Fruit fly (Drosophila melanogaster) whole organism, embryonic: ENCODE measurements around the gene fry.

Experiments used
- Blimp-1 ChIP-seq: fragments of 200-800 bp; sonication (Bioruptor generic); optimal IDR thresholded peaks from 3 replicates; lab custom pipeline; 2018; ENCODE audit warnings: missing biosample characterization, missing genetic modification characterization, mild to moderate bottlenecking, moderate library complexity, missing genetic modification reagents
- BtbVII ChIP-seq: fragments of 200-800 bp; sonication (Bioruptor generic); optimal IDR thresholded peaks from 3 replicates; lab custom pipeline; 2017; ENCODE audit warnings: missing biosample characterization, mild to moderate bottlenecking, missing genetic modification characterization
- CG10274 ChIP-seq: fragments of 200-800 bp; sonication (Bioruptor generic); optimal IDR thresholded peaks from 3 replicates; lab custom pipeline; 2017; ENCODE audit warnings: missing biosample characterization, mild to moderate bottlenecking, missing genetic modification characterization
- CG10462 ChIP-seq: fragments of 200-800 bp; sonication (Bioruptor generic); optimal IDR thresholded peaks from 2 replicates; lab custom pipeline; 2016; ENCODE audit warnings: missing biosample characterization, missing genetic modification characterization
- CG10979 ChIP-seq: fragments of 200-800 bp; sonication (Bioruptor generic); optimal IDR thresholded peaks from 2 replicates; lab custom pipeline; 2018; ENCODE audit warnings: missing biosample characterization, mild to moderate bottlenecking, missing genetic modification characterization, moderate library complexity
- CG11560 ChIP-seq: fragments of 200-800 bp; sonication (Bioruptor generic); IDR thresholded peaks from 3 replicates; pipeline ENCODE4 v1.3.6; 2022; ENCODE audit warnings: missing biosample characterization, missing genetic modification characterization
- CG11696 ChIP-seq: fragments of 200-800 bp; sonication (Bioruptor generic); IDR thresholded peaks from 2 replicates; pipeline ENCODE4 v1.3.6; 2022; ENCODE audit warnings: missing biosample characterization, missing genetic modification characterization
- CG13287 ChIP-seq: fragments of 200-800 bp; sonication (Bioruptor generic); IDR thresholded peaks from 2 replicates; pipeline ENCODE4 v1.3.6; 2022; ENCODE audit warnings: missing biosample characterization, missing genetic modification characterization; ENCODE audit not compliant: partially characterized antibody
- CG13424 ChIP-seq: fragments of 200-800 bp; sonication (Bioruptor generic); optimal IDR thresholded peaks from 2 replicates; lab custom pipeline; 2019; ENCODE audit warnings: missing biosample characterization, mild to moderate bottlenecking, missing genetic modification characterization, moderate library complexity
- CG15479 ChIP-seq: fragments of 200-800 bp; sonication (Bioruptor generic); optimal IDR thresholded peaks from 3 replicates; lab custom pipeline; 2019; ENCODE audit warnings: missing biosample characterization, mild to moderate bottlenecking, missing genetic modification characterization, moderate library complexity
- CG18262 ChIP-seq: fragments of 200-800 bp; optimal IDR thresholded peaks from 3 replicates; lab custom pipeline; 2019; ENCODE audit warnings: missing biosample characterization, mild to moderate bottlenecking, missing genetic modification characterization, moderate library complexity
- CG18619 ChIP-seq: fragments of 200-800 bp; sonication (Bioruptor generic); optimal IDR thresholded peaks from 3 replicates; lab custom pipeline; 2017; ENCODE audit warnings: missing biosample characterization, mild to moderate bottlenecking, missing genetic modification characterization
- CG2120 ChIP-seq: fragments of 200-800 bp; sonication (Bioruptor generic); optimal IDR thresholded peaks from 3 replicates; lab custom pipeline; 2016; ENCODE audit warnings: missing biosample characterization, missing genetic modification characterization
- CG3065 ChIP-seq: fragments of 200-800 bp; sonication (Bioruptor generic); optimal IDR thresholded peaks from 2 replicates; lab custom pipeline; 2016; ENCODE audit warnings: missing biosample characterization, missing genetic modification characterization
- CG31441 ChIP-seq: fragments of 200-800 bp; sonication (Bioruptor generic); IDR thresholded peaks from 2 replicates; pipeline ENCODE4 v1.3.6; 2022; ENCODE audit warnings: missing biosample characterization, missing genetic modification characterization
- CG3281 ChIP-seq: fragments of 200-800 bp; sonication (Bioruptor generic); optimal IDR thresholded peaks from 3 replicates; lab custom pipeline; 2017; ENCODE audit warnings: missing biosample characterization, mild to moderate bottlenecking, missing genetic modification characterization
- CG34224 ChIP-seq: fragments of 200-800 bp; sonication (Bioruptor generic); IDR thresholded peaks from 3 replicates; pipeline ENCODE4 v1.3.6; 2022; ENCODE audit warnings: missing biosample characterization, missing genetic modification characterization; ENCODE audit not compliant: partially characterized antibody
- CG3995 ChIP-seq: fragments of 200-800 bp; sonication (Bioruptor generic); optimal IDR thresholded peaks from 3 replicates; lab custom pipeline; 2016; ENCODE audit warnings: missing biosample characterization, missing genetic modification characterization
- CG4424 ChIP-seq: fragments of 200-800 bp; sonication (Bioruptor generic); optimal IDR thresholded peaks from 3 replicates; lab custom pipeline; 2016; ENCODE audit warnings: missing biosample characterization, missing genetic modification characterization
- CG4730 ChIP-seq: fragments of 200-800 bp; sonication (Bioruptor generic); IDR thresholded peaks from 2 replicates; pipeline ENCODE4 v1.3.6; 2022; ENCODE audit warnings: missing biosample characterization, missing genetic modification characterization
- CG6791 ChIP-seq: fragments of 200-800 bp; sonication (Bioruptor generic); IDR thresholded peaks from 3 replicates; pipeline ENCODE4 v1.3.6; 2022; ENCODE audit warnings: missing biosample characterization, missing genetic modification characterization; ENCODE audit not compliant: partially characterized antibody
- CG7556 ChIP-seq: fragments of 200-800 bp; sonication (Bioruptor generic); optimal IDR thresholded peaks from 2 replicates; lab custom pipeline; 2017; ENCODE audit warnings: missing biosample characterization, mild to moderate bottlenecking, missing genetic modification characterization
- CG8765 ChIP-seq: fragments of 200-800 bp; sonication (Bioruptor generic); IDR thresholded peaks from 2 replicates; pipeline ENCODE4 v1.3.6; 2022; ENCODE audit warnings: missing biosample characterization, missing genetic modification characterization
- CG9932 ChIP-seq: fragments of 200-800 bp; sonication (Bioruptor generic); IDR thresholded peaks from 2 replicates; pipeline ENCODE4 v1.3.6; 2022; ENCODE audit warnings: missing biosample characterization, missing genetic modification characterization
- Dref ChIP-seq: fragments of 200-800 bp; sonication (Bioruptor generic); IDR thresholded peaks from 2 replicates; pipeline ENCODE4 v1.3.6; 2022; ENCODE audit warnings: missing biosample characterization, missing genetic modification characterization
- HHEX ChIP-seq: fragments of 200-800 bp; sonication (Bioruptor generic); optimal IDR thresholded peaks from 3 replicates; lab custom pipeline; 2017; ENCODE audit warnings: missing biosample characterization, mild to moderate bottlenecking, missing genetic modification characterization, missing genetic modification reagents
- HLH4C ChIP-seq: fragments of 200-800 bp; sonication (Bioruptor generic); IDR thresholded peaks from 3 replicates; pipeline ENCODE4 v1.3.6; 2022; ENCODE audit warnings: missing biosample characterization, missing genetic modification characterization; ENCODE audit not compliant: partially characterized antibody
- HmgZ ChIP-seq: fragments of 200-800 bp; sonication (Bioruptor generic); optimal IDR thresholded peaks from 2 replicates; lab custom pipeline; 2018; ENCODE audit warnings: missing biosample characterization, mild to moderate bottlenecking, missing genetic modification characterization
- Hsf ChIP-seq: fragments of 200-800 bp; sonication (Bioruptor generic); optimal IDR thresholded peaks from 3 replicates; lab custom pipeline; 2016; ENCODE audit warnings: missing biosample characterization, missing genetic modification characterization
- MESR4 ChIP-seq: fragments of 200-800 bp; sonication (Bioruptor generic); optimal IDR thresholded peaks from 2 replicates; lab custom pipeline; 2018; ENCODE audit warnings: missing biosample characterization, mild to moderate bottlenecking, missing genetic modification characterization, moderate library complexity
- Opbp ChIP-seq: fragments of 200-800 bp; sonication (Bioruptor generic); IDR thresholded peaks from 3 replicates; pipeline ENCODE4 v1.3.6; 2022; ENCODE audit warnings: missing biosample characterization, missing genetic modification characterization; ENCODE audit not compliant: partially characterized antibody
- Optix ChIP-seq: fragments of 200-800 bp; sonication (Bioruptor generic); IDR thresholded peaks from 3 replicates; pipeline ENCODE4 v1.3.6; 2022; ENCODE audit warnings: missing biosample characterization, missing genetic modification characterization
- Scr ChIP-seq: fragments of 200-800 bp; sonication (Bioruptor generic); IDR thresholded peaks from 2 replicates; pipeline ENCODE4 v1.3.6; 2022; ENCODE audit warnings: missing biosample characterization, missing genetic modification characterization; ENCODE audit not compliant: partially characterized antibody
- Six4 ChIP-seq: fragments of 200-800 bp; sonication (Bioruptor generic); optimal IDR thresholded peaks from 2 replicates; lab custom pipeline; 2016; ENCODE audit warnings: missing biosample characterization, missing genetic modification characterization
- Sry-δ ChIP-seq: fragments of 200-800 bp; sonication (Bioruptor generic); optimal IDR thresholded peaks from 2 replicates; lab custom pipeline; 2016; ENCODE audit warnings: missing biosample characterization, missing genetic modification characterization
- Usf ChIP-seq: fragments of 200-800 bp; sonication (Bioruptor generic); optimal IDR thresholded peaks from 2 replicates; lab custom pipeline; 2017; ENCODE audit warnings: missing genotype, missing biosample characterization, missing genetic modification characterization
- abd-A ChIP-seq: fragments of 200-800 bp; sonication (Bioruptor generic); optimal IDR thresholded peaks from 3 replicates; lab custom pipeline; 2019; ENCODE audit warnings: missing biosample characterization, mild to moderate bottlenecking, missing genetic modification characterization, moderate library complexity
- ac ChIP-seq: fragments of 200-800 bp; sonication (Bioruptor generic); optimal IDR thresholded peaks from 3 replicates; lab custom pipeline; 2017; ENCODE audit warnings: missing biosample characterization, mild to moderate bottlenecking, missing genetic modification characterization
- ato ChIP-seq: fragments of 200-800 bp; sonication (Bioruptor generic); IDR thresholded peaks from 2 replicates; pipeline ENCODE4 v1.3.6; 2022; ENCODE audit warnings: missing biosample characterization, missing genetic modification characterization; ENCODE audit not compliant: partially characterized antibody
- dpn ChIP-seq, 2 experiments: fragments of 200-800 bp; sonication (Bioruptor generic); optimal IDR thresholded peaks; 3 replicates each; lab custom pipeline; 2016; ENCODE audit warnings: missing biosample characterization in 2 of 2, missing genetic modification characterization in 2 of 2
- esg ChIP-seq: fragments of 200-800 bp; sonication (Bioruptor generic); conservative IDR thresholded peaks from 2 replicates; pipeline ENCODE4 v1.3.6; 2022; ENCODE audit warnings: missing biosample characterization, missing genetic modification characterization
- gro ChIP-seq: fragments of 200-800 bp; sonication (Bioruptor generic); optimal IDR thresholded peaks from 2 replicates; lab custom pipeline; 2016; ENCODE audit warnings: missing biosample characterization, missing genetic modification characterization
- gsb ChIP-seq: fragments of 200-800 bp; sonication (Bioruptor generic); IDR thresholded peaks from 2 replicates; pipeline ENCODE4 v1.3.6; 2022; ENCODE audit warnings: missing biosample characterization, missing genetic modification characterization
- insv ChIP-seq, 2 experiments: fragments of 200-800 bp; sonication (Bioruptor generic); optimal IDR thresholded peaks; 3 replicates each; lab custom pipeline; 2016 to 2018; ENCODE audit warnings: missing biosample characterization in 2 of 2, missing genetic modification characterization in 2 of 2
- lilli ChIP-seq: fragments of 200-800 bp; sonication (Bioruptor generic); optimal IDR thresholded peaks from 3 replicates; lab custom pipeline; 2016; ENCODE audit warnings: missing biosample characterization, missing genetic modification characterization
- odd ChIP-seq: fragments of 200-800 bp; sonication (Bioruptor generic); optimal IDR thresholded peaks from 2 replicates; lab custom pipeline; 2017; ENCODE audit warnings: missing biosample characterization, mild to moderate bottlenecking, missing genetic modification characterization
- peb ChIP-seq: fragments of 200-800 bp; sonication (Bioruptor generic); IDR thresholded peaks from 2 replicates; pipeline ENCODE4 v1.3.6; 2022; ENCODE audit warnings: missing biosample characterization, missing genetic modification characterization
- pum ChIP-seq: fragments of 200-800 bp; sonication (Bioruptor generic); optimal IDR thresholded peaks from 2 replicates; lab custom pipeline; 2016; ENCODE audit warnings: missing biosample characterization, missing genetic modification characterization
- pzg ChIP-seq: fragments of 200-800 bp; sonication (Bioruptor generic); optimal IDR thresholded peaks from 3 replicates; lab custom pipeline; 2018; ENCODE audit warnings: missing biosample characterization, mild to moderate bottlenecking, missing genetic modification characterization, moderate library complexity
- sens ChIP-seq: fragments of 200-800 bp; sonication (Bioruptor generic); peaks from one replicate; lab custom pipeline; 2016; ENCODE audit warnings: missing biosample characterization, missing genetic modification characterization
- seq ChIP-seq: fragments of 200-800 bp; sonication (Bioruptor generic); IDR thresholded peaks from 2 replicates; pipeline ENCODE4 v1.3.6; 2022; ENCODE audit warnings: missing biosample characterization, missing genetic modification characterization
- sna ChIP-seq: fragments of 200-800 bp; sonication (Bioruptor generic); IDR thresholded peaks from 2 replicates; pipeline ENCODE4 v1.3.6; 2022; ENCODE audit warnings: missing biosample characterization, missing genetic modification characterization; ENCODE audit not compliant: partially characterized antibody
- wdn ChIP-seq: fragments of 200-800 bp; sonication (Bioruptor generic); IDR thresholded peaks from 2 replicates; pipeline ENCODE4 v1.3.6; 2022; ENCODE audit warnings: missing biosample characterization, missing genetic modification characterization

Gene fry

DNA sequence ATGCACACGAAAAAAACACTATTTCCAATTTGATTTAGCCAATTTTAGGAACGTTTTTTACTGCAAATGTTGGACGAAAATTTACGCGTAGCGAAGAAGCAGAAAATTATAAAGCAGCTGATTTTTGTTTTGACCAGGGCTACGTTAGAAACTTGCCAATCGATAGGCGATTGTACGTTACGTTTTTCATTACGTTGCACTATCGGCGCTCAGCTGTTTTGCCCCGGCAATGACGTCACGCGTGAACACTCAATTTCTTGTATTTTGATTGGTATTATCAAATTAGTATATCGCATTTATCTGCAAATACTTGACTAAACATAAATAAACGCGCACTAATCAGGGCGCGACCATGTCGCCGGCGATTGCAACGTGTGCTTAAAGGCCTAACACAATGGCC lies at the start of gene fry, which contains the start of gene CG16717 (continued):
- TF ChIP-seq esg (no peak), Usf (GFP tag; lab: Kevin White, UChicago) (no peak), CG31441 (GFP tag; lab: Robert Waterston, UW) (no peak), CG13287 (peak; percentile 82), CG18262 (tag; lab: Kevin White, UChicago) (no peak), CG8765 (GFP tag; lab: Robert Waterston, UW) (no peak), dpn (GFP tag; optimal IDR thresholded peaks at IDR 0.05; lab: Kevin White, UChicago) (no peak), CG3281 (GFP tag; lab: Kevin White, UChicago) (peak; percentile 54), insv (GFP tag; optimal IDR thresholded peaks at IDR 0.05; lab: Kevin White, UChicago) (no peak), Sry-δ (GFP tag; lab: Kevin White, UChicago) (peak; percentile 26), peb (no peak), odd (GFP tag; lab: Kevin White, UChicago) (no peak), gsb (GFP tag; lab: Robert Waterston, UW) (no peak), Dref (GFP tag; lab: Robert Waterston, UW) (peak; percentile 74), wdn (GFP tag; lab: Robert Waterston, UW) (no peak), CG4730 (no peak), ato (peak; percentile 36; the same call in 1 of the 2 replicates), Opbp (peak; percentile 69; the same call in 2 of the 3 replicates), CG18619 (GFP tag; lab: Kevin White, UChicago) (no peak), MESR4 (GFP tag; lab: Kevin White, UChicago) (peak; percentile 29), HHEX (GFP tag; lab: Kevin White, UChicago) (no peak), CG7556 (GFP tag; lab: Kevin White, UChicago) (no peak), CG10462 (GFP tag; lab: Kevin White, UChicago) (no peak), Scr (peak; percentile 66), seq (no peak), HLH4C (GFP tag; lab: Robert Waterston, UW) (peak; percentile 56), pzg (GFP tag; lab: Kevin White, UChicago) (peak; percentile 67), gro (peak; percentile 13), CG11560 (tag; lab: Robert Waterston, UW) (no peak), CG2120 (GFP tag; lab: Kevin White, UChicago) (no peak), sna (GFP tag; lab: Robert Waterston, UW) (peak; percentile 68; the same call in 1 of the 2 replicates), BtbVII (GFP tag; lab: Kevin White, UChicago) (peak; percentile 33), CG4424 (GFP tag; lab: Kevin White, UChicago) (no peak), sens (no peak), CG10979 (tag; lab: Kevin White, UChicago) (no peak), HmgZ (peak; percentile 15), CG13424 (tag; lab: Kevin White, UChicago) (no peak), CG15479 (no peak), CG34224 (GFP tag; lab: Robert Waterston, UW) (peak; percentile 90), Six4 (no peak)

DNA sequence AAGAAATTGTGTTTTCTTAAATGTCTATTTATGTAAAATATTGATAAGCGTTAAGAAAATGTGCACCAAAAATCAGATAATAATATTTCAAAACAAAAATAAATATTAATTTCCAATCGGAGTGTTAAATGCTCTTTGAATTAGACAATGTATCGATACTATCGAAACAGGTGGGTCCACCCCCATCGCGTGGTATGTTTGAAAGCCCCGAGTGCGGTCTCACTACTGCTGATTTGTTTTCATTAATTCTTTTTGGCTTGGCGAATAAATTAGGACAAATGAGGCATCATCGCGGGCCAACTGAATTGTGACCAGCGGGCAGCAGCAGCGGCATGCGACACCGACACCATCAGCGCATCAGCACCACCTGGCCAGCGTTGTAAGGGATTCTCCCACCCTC lies 47.8 kb upstream of the fry start, which contains the start of gene Naa60:
Gene Naa60, plus strand, starts transcription at position 189 of the 400 bp plus-strand sequence.
- no peak for TF ChIP-seq CG11696 (GFP tag; lab: Robert Waterston, UW)
- no peak for TF ChIP-seq abd-A (tag; lab: Kevin White, UChicago)
- TF ChIP-seq CG3065 (GFP tag; lab: Kevin White, UChicago) = no peak
- peak; percentile 51; the same call in 1 of the 2 replicates for TF ChIP-seq CG9932 (GFP tag; lab: Robert Waterston, UW)
- TF ChIP-seq pum = no peak
- peak; percentile 48 for TF ChIP-seq CG3995 (GFP tag; lab: Kevin White, UChicago)
- peak; percentile 88 for TF ChIP-seq CG6791 (GFP tag; lab: Robert Waterston, UW)
- no peak for TF ChIP-seq Hsf (GFP tag; lab: Kevin White, UChicago)
- TF ChIP-seq Optix = no peak
- TF ChIP-seq lilli (GFP tag; lab: Kevin White, UChicago) = peak; percentile 27
- TF ChIP-seq MESR4 (GFP tag; lab: Kevin White, UChicago) = peak; percentile 70
- no peak for TF ChIP-seq Blimp-1 (GFP tag; lab: Kevin White, UChicago)
- no peak for TF ChIP-seq ac (GFP tag; lab: Kevin White, UChicago)
- TF ChIP-seq CG10274 = no peak
- no peak for TF ChIP-seq odd (GFP tag; lab: Kevin White, UChicago)
